Fruit fly (Drosophila melanogaster) whole organism, wandering third instar larva: ENCODE results near the gene CG14540.

Source experiments
- CG9705 ChIP-seq: fragments of 200-800 bp; sonication (Bioruptor generic); optimal IDR thresholded peaks from 2 replicates; lab custom pipeline; 2018; ENCODE audit warnings: missing biosample characterization, mild to moderate bottlenecking, missing genetic modification characterization
- foxo ChIP-seq, 2 experiments: fragments of 200-800 bp; sonication (Bioruptor generic); optimal IDR thresholded peaks; 2 replicates in 1 of 2; 3 replicates in 1 of 2; lab custom pipeline; 2016 to 2017; ENCODE audit warnings: missing biosample characterization in 2 of 2, missing genetic modification characterization in 2 of 2
- usp ChIP-seq: fragments of >200 bp; optimal IDR thresholded peaks from 2 replicates; lab custom pipeline; 2017; ENCODE audit warnings: missing biosample characterization, missing genetic modification characterization

dm6 chr3R:25966944-25967343, 7.9 kb downstream of the CG14540 start:
- TF ChIP-seq CG9705, result no peak
- TF ChIP-seq foxo (GFP tag; optimal IDR thresholded peaks at IDR 0.05; lab: Kevin White, UChicago), result no peak
- TF ChIP-seq usp (GFP tag; lab: Kevin White, UChicago), result no peak
